Worm (Caenorhabditis elegans): Measurements from ENCODE around the gene selt-1.2.

The selt-1.2 gene

DNA sequence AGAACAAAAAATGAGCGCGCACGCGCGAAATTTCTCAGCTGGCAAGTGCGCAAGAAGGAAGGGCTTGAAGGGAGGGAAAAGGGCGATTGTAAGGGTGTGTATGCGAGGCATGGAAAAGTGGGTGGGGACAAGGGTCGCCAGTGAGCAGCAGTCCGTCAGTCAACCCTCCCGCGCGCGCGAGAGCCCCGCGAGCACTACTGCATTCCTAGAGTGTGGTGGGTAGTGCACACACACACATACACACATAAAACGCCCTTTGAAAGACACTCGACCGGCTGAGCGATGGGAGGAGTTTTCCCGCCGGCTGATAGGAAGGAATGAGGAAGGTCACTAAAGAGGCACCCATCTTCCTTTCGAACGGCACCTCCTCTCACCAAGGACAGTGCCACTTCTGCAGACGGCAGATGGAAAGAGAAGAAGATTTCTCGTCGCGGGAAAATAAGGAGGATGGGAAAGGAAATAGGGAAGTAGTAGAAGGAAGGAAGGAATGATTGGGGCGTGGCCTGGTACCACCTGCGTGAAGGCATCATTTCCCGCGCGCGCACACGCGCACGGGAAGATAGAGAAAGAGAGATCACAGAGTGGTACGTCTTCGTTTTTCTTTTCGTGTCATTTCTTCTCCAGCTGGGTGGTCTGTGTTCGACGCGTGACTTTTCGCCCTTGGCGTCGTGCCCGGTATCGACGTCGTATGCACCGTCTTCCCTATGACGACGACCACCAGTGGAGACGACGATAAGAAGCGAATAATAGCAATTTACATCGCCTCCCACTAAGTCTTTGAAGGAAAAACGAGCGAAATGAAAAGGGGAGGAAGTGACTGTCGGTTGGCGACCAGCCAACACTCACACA, 30.1 kb downstream of the selt-1.2 start:
- TF ChIP-seq elt-3 (tag; optimal IDR thresholded peaks at IDR 0.05) (peak in 3 of 6 experiments; percentile 68 to 90 (median 71)), C16A3.4 (tag; optimal IDR thresholded peaks at IDR 0.05) (peak; percentile 60), jun-1 (tag; optimal IDR thresholded peaks at IDR 0.05) (peak; percentile 34), ceh-8 (GFP tag; optimal IDR thresholded peaks at IDR 0.05) (no peak), nhr-76 (tag; optimal IDR thresholded peaks at IDR 0.05) (no peak), tbx-2 (tag; optimal IDR thresholded peaks at IDR 0.05) (peak; percentile 27), Y116A8C.19 (tag; optimal IDR thresholded peaks at IDR 0.05; ENCODE audit: borderline replicate concordance) (no peak), elt-2 (tag; optimal IDR thresholded peaks at IDR 0.05) (no peak), nhr-90 (tag; optimal IDR thresholded peaks at IDR 0.05; ENCODE audit: poor library complexity) (peak; percentile 80), irx-1 (tag; optimal IDR thresholded peaks at IDR 0.05) (peak; percentile 64), mdl-1 (tag; optimal IDR thresholded peaks at IDR 0.05) (peak in 1 of 2 experiments; percentile 91), nhr-77 (tag; optimal IDR thresholded peaks at IDR 0.05) (no peak), egl-13 (tag; optimal IDR thresholded peaks at IDR 0.05) (no peak), fkh-8 (tag; optimal IDR thresholded peaks at IDR 0.05) (no peak), skn-1 (tag; optimal IDR thresholded peaks at IDR 0.05) (peak; percentile 77), zip-4 (GFP tag; optimal IDR thresholded peaks at IDR 0.05) (peak; percentile 12), lsy-2 (tag; optimal IDR thresholded peaks at IDR 0.05) (peak; percentile 46 to 62), rnt-1 (tag; optimal IDR thresholded peaks at IDR 0.05) (peak; percentile 18), egl-27 (tag; optimal IDR thresholded peaks at IDR 0.05) (peak; percentile 25 to 54), sptf-1 (tag; optimal IDR thresholded peaks at IDR 0.05) (no peak), unc-130 (tag; optimal IDR thresholded peaks at IDR 0.05) (peak; percentile 58), nhr-47 (tag; optimal IDR thresholded peaks at IDR 0.05) (peak; percentile 55), lin-35 (GFP tag; optimal IDR thresholded peaks at IDR 0.05) (peak in 1 of 2 experiments; percentile 68), blmp-1 (tag; optimal IDR thresholded peaks at IDR 0.05) (peak; percentile 85), snpc-4 (tag; optimal IDR thresholded peaks at IDR 0.05) (peak; percentile 22), pax-3 (tag; optimal IDR thresholded peaks at IDR 0.05) (peak; percentile 26), dpl-1 (GFP tag; optimal IDR thresholded peaks at IDR 0.05) (peak; percentile 6 to 54 (median 44)), efl-3 (GFP tag; optimal IDR thresholded peaks at IDR 0.05) (peak; percentile 29), ztf-11 (tag; optimal IDR thresholded peaks at IDR 0.05) (peak in 1 of 2 experiments; percentile 39), mep-1 (tag; optimal IDR thresholded peaks at IDR 0.05) (peak; percentile 27), lin-13 (GFP tag; optimal IDR thresholded peaks at IDR 0.05) (peak; percentile 59), lin-39 (tag; optimal IDR thresholded peaks at IDR 0.05) (no peak), efl-1 (optimal IDR thresholded peaks at IDR 0.05) (peak; percentile 5 to 24), efl-1 (GFP tag; optimal IDR thresholded peaks at IDR 0.05 in 1 of 2) (peak in 1 of 2 experiments; percentile 90), grh-1 (GFP tag; IDR thresholded peaks at IDR 0.05) (peak; percentile 73), tlp-1 (tag; optimal IDR thresholded peaks at IDR 0.05) (no peak), hlh-4 (tag; optimal IDR thresholded peaks at IDR 0.05) (no peak), xbp-1 (tag; optimal IDR thresholded peaks at IDR 0.05) (peak; percentile 19), ceh-88 (GFP tag; IDR thresholded peaks at IDR 0.05) (0 out of 2 replicates have a peak, but pooled peaks have one; percentile 31), snu-23 (GFP tag; optimal IDR thresholded peaks at IDR 0.05) (peak; percentile 69), isw-1 (GFP tag; IDR thresholded peaks at IDR 0.05) (no peak), lin-14 (GFP tag; optimal IDR thresholded peaks at IDR 0.05) (peak; percentile 96), ceh-63 (GFP tag; optimal IDR thresholded peaks at IDR 0.05) (no peak), nhr-85 (tag) (peak; percentile 99), vab-15 (tag; optimal IDR thresholded peaks at IDR 0.05) (peak; percentile 13), lir-3 (tag; optimal IDR thresholded peaks at IDR 0.05; ENCODE audit: poor library complexity) (peak; percentile 12), nhr-20 (tag; optimal IDR thresholded peaks at IDR 0.05) (peak; percentile 83), ceh-82 (tag; optimal IDR thresholded peaks at IDR 0.05) (peak in 1 of 3 experiments; percentile 16), nhr-71 (tag; optimal IDR thresholded peaks at IDR 0.05) (peak; percentile 89)

Measured in whole organism, L1 larva.